Worm (Caenorhabditis elegans): ENCODE data around the gene soap-1.

DNA sequence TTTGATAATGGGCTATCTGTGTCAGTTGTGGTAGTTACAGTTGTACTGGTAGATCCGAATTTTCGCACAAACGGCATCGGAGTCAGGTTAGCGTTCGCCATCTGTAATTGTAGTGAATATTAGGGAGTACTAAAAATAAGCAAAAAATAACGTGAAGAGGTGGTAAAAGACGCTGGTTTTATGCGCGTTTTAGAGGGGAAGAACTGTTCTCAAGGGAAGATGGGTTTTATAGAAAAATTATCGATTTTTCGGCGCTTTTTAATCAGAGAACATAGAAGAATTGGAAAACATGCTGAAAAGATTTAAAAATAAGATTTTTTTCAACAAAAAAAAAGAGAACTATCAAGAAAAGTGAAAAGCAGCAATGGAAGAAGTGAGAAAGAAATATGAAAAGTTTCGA, 8.4 kb upstream of the soap-1 start, which contains the start of gene C13F10.7:
- TF ChIP-seq jun-1 (tag; optimal IDR thresholded peaks at IDR 0.05), result no peak
- no peak for TF ChIP-seq unc-62 (GFP tag; optimal IDR thresholded peaks at IDR 0.05 in 1 of 2)
- TF ChIP-seq unc-62 (tag; optimal IDR thresholded peaks at IDR 0.05), result no peak
- no peak for TF ChIP-seq nhr-237 (tag; optimal IDR thresholded peaks at IDR 0.05)
- TF ChIP-seq F49E8.2 (tag; optimal IDR thresholded peaks at IDR 0.05; ENCODE audit: borderline replicate concordance), result no peak
- no peak for TF ChIP-seq skn-1 (tag; optimal IDR thresholded peaks at IDR 0.05)
- TF ChIP-seq aha-1 (tag), result no peak
- no peak for TF ChIP-seq D1046.2 (GFP tag; IDR thresholded peaks at IDR 0.05)
- TF ChIP-seq aly-2 (tag; optimal IDR thresholded peaks at IDR 0.05), result no peak

All from whole organism, L4 larva.